Fruit fly (Drosophila melanogaster) whole organism, embryonic: ENCODE results near the gene Pvr.

Experiments used
- Adf1 ChIP-seq: fragments of 200-800 bp; sonication (Bioruptor generic); IDR thresholded peaks from 2 replicates; pipeline ENCODE4 v1.3.6; 2022; ENCODE audit warnings: missing biosample characterization, missing genetic modification characterization
- Atf6 ChIP-seq: fragments of 200-800 bp; sonication (Bioruptor generic); IDR thresholded peaks from 2 replicates; pipeline ENCODE4 v1.3.6; 2022; ENCODE audit warnings: missing biosample characterization, missing genetic modification characterization
- Bteb2 ChIP-seq: fragments of 200-800 bp; sonication (Bioruptor generic); optimal IDR thresholded peaks from 2 replicates; lab custom pipeline; 2016; ENCODE audit warnings: missing biosample characterization, missing genetic modification characterization
- CG10274 ChIP-seq: fragments of 200-800 bp; sonication (Bioruptor generic); optimal IDR thresholded peaks from 3 replicates; lab custom pipeline; 2017; ENCODE audit warnings: missing biosample characterization, mild to moderate bottlenecking, missing genetic modification characterization
- CG11456 ChIP-seq: fragments of 200-800 bp; sonication (Bioruptor generic); IDR thresholded peaks from 3 replicates; pipeline ENCODE4 v1.3.6; 2022; ENCODE audit warnings: missing biosample characterization, missing genetic modification characterization
- CG11504 ChIP-seq: fragments of 200-800 bp; sonication (Bioruptor generic); optimal IDR thresholded peaks from 3 replicates; lab custom pipeline; 2019; ENCODE audit warnings: missing biosample characterization, mild to moderate bottlenecking, missing genetic modification characterization, moderate library complexity
- CG14965 ChIP-seq: fragments of 200-800 bp; sonication (Bioruptor generic); optimal IDR thresholded peaks from 2 replicates; lab custom pipeline; 2016; ENCODE audit warnings: missing biosample characterization, missing genetic modification characterization, borderline replicate concordance
- CG15073 ChIP-seq: fragments of 200-800 bp; sonication (Bioruptor generic); optimal IDR thresholded peaks from 2 replicates; lab custom pipeline; 2016; ENCODE audit warnings: missing biosample characterization, missing genetic modification characterization
- CG15601 ChIP-seq: fragments of 200-800 bp; sonication (Bioruptor generic); optimal IDR thresholded peaks from 3 replicates; lab custom pipeline; 2019; ENCODE audit warnings: missing biosample characterization, mild to moderate bottlenecking, missing genetic modification characterization, moderate library complexity
- CG16813 ChIP-seq: fragments of 200-800 bp; sonication (Bioruptor generic); IDR thresholded peaks from 3 replicates; pipeline ENCODE4 v1.3.6; 2022; ENCODE audit warnings: missing biosample characterization, missing genetic modification characterization; ENCODE audit not compliant: partially characterized antibody
- CG17385 ChIP-seq: fragments of 200-800 bp; sonication (Bioruptor generic); optimal IDR thresholded peaks from 3 replicates; lab custom pipeline; 2018; ENCODE audit warnings: missing biosample characterization, mild to moderate bottlenecking, missing genetic modification characterization
- CG2875 ChIP-seq: fragments of 200-800 bp; sonication (Bioruptor generic); optimal IDR thresholded peaks from 2 replicates; lab custom pipeline; 2017; ENCODE audit warnings: missing biosample characterization, mild to moderate bottlenecking, missing genetic modification characterization, missing genetic modification reagents
- CG30403 ChIP-seq: fragments of 200-800 bp; sonication (Bioruptor generic); optimal IDR thresholded peaks from 3 replicates; lab custom pipeline; 2016; ENCODE audit warnings: missing biosample characterization, missing genetic modification characterization
- CG31224 ChIP-seq: fragments of 200-800 bp; sonication (Bioruptor generic); IDR thresholded peaks from 2 replicates; pipeline ENCODE4 v1.3.6; 2022; ENCODE audit warnings: missing biosample characterization, missing genetic modification characterization
- CG3163 ChIP-seq: fragments of 200-800 bp; sonication (Bioruptor generic); optimal IDR thresholded peaks from 3 replicates; lab custom pipeline; 2016; ENCODE audit warnings: missing biosample characterization, missing genetic modification characterization
- CG3407 ChIP-seq: fragments of 200-800 bp; sonication (Bioruptor generic); optimal IDR thresholded peaks from 2 replicates; lab custom pipeline; 2018; ENCODE audit warnings: missing biosample characterization, mild to moderate bottlenecking, missing genetic modification characterization
- CG8924 ChIP-seq: fragments of 200-800 bp; optimal IDR thresholded peaks from 3 replicates; lab custom pipeline; 2019; ENCODE audit warnings: missing biosample characterization, mild to moderate bottlenecking, missing genetic modification characterization, moderate library complexity
- CG9215 ChIP-seq: fragments of 200-800 bp; sonication (Bioruptor generic); IDR thresholded peaks from 2 replicates; pipeline ENCODE4 v1.3.6; 2022; ENCODE audit warnings: missing biosample characterization, missing genetic modification characterization
- Camta ChIP-seq: fragments of 200-800 bp; sonication (Bioruptor generic); optimal IDR thresholded peaks from 2 replicates; lab custom pipeline; 2016; ENCODE audit warnings: missing biosample characterization, missing genetic modification characterization
- Chrac-16 ChIP-seq: fragments of 200-800 bp; sonication (Bioruptor generic); optimal IDR thresholded peaks from 3 replicates; lab custom pipeline; 2016; ENCODE audit warnings: missing biosample characterization, missing genetic modification characterization
- Dfd ChIP-seq, 2 experiments: fragments of >200 bp; optimal IDR thresholded peaks; 2 replicates each; lab custom pipeline; 2017; ENCODE audit warnings: missing biosample characterization in 2 of 2, missing genetic modification characterization in 2 of 2
- Dip2 ChIP-seq: fragments of 200-800 bp; sonication (Bioruptor generic); IDR thresholded peaks from 2 replicates; pipeline ENCODE4 v1.3.6; 2022; ENCODE audit warnings: missing biosample characterization, missing genetic modification characterization
- Doc3 ChIP-seq: fragments of 200-800 bp; sonication (Bioruptor generic); IDR thresholded peaks from 3 replicates; pipeline ENCODE4 v1.3.6; 2022; ENCODE audit warnings: missing biosample characterization, missing genetic modification characterization; ENCODE audit not compliant: partially characterized antibody
- Eip74EF ChIP-seq, 2 experiments: fragments of 200-800 bp in 1 of 2; fragments of >200 bp in 1 of 2; sonication (Bioruptor generic) in 1 of 2; optimal IDR thresholded peaks; 2 replicates each; lab custom pipeline; 2017 to 2019; ENCODE audit warnings: missing biosample characterization in 2 of 2, missing genetic modification characterization in 2 of 2, mild to moderate bottlenecking in 1 of 2, moderate library complexity in 1 of 2
- Hr51 ChIP-seq, 2 experiments: fragments of 200-800 bp; sonication (Bioruptor generic); optimal IDR thresholded peaks; 2 replicates in 1 of 2; 3 replicates in 1 of 2; lab custom pipeline; 2016 to 2018; ENCODE audit warnings: missing biosample characterization in 2 of 2, missing genetic modification characterization in 2 of 2, mild to moderate bottlenecking in 1 of 2, moderate library complexity in 1 of 2
- Lpt ChIP-seq: fragments of >200 bp; optimal IDR thresholded peaks from 2 replicates; lab custom pipeline; 2018; ENCODE audit warnings: missing biosample characterization, missing genetic modification characterization
- Meics ChIP-seq: fragments of 200-800 bp; sonication (Bioruptor generic); optimal IDR thresholded peaks from 2 replicates; lab custom pipeline; 2017; ENCODE audit warnings: missing biosample characterization, mild to moderate bottlenecking, missing genetic modification characterization
- Myb ChIP-seq: fragments of 200-800 bp; sonication (Bioruptor generic); optimal IDR thresholded peaks from 2 replicates; lab custom pipeline; 2016; ENCODE audit warnings: missing biosample characterization, missing genetic modification characterization
- Ptx1 ChIP-seq: fragments of 200-800 bp; sonication (Bioruptor generic); IDR thresholded peaks from 2 replicates; pipeline ENCODE4 v1.3.6; 2022; ENCODE audit warnings: missing biosample characterization, missing genetic modification characterization
- Rx ChIP-seq: fragments of 200-800 bp; sonication (Bioruptor generic); IDR thresholded peaks from 2 replicates; pipeline ENCODE4 v1.3.6; 2022; ENCODE audit warnings: missing biosample characterization, missing genetic modification characterization
- YL-1 ChIP-seq: fragments of 200-800 bp; sonication (Bioruptor generic); optimal IDR thresholded peaks from 3 replicates; lab custom pipeline; 2017; ENCODE audit warnings: missing biosample characterization, mild to moderate bottlenecking, missing genetic modification characterization
- caup ChIP-seq: fragments of 200-800 bp; sonication (Bioruptor generic); optimal IDR thresholded peaks from 3 replicates; lab custom pipeline; 2017; ENCODE audit warnings: missing biosample characterization, mild to moderate bottlenecking, missing genetic modification characterization, moderate library complexity; ENCODE audit not compliant: severe bottlenecking
- corto ChIP-seq: fragments of 200-800 bp; sonication (Bioruptor generic); optimal IDR thresholded peaks from 2 replicates; lab custom pipeline; 2016; ENCODE audit warnings: missing biosample characterization, mild to moderate bottlenecking, missing genetic modification characterization, moderate library complexity
- crc ChIP-seq: fragments of 200-800 bp; sonication (Bioruptor generic); optimal IDR thresholded peaks from 2 replicates; lab custom pipeline; 2016; ENCODE audit warnings: missing biosample characterization, missing genetic modification characterization
- grau ChIP-seq: fragments of 200-800 bp; optimal IDR thresholded peaks from 3 replicates; lab custom pipeline; 2019; ENCODE audit warnings: missing biosample characterization, mild to moderate bottlenecking, missing genetic modification characterization, moderate library complexity
- gsb-n ChIP-seq: fragments of 200-800 bp; sonication (Bioruptor generic); optimal IDR thresholded peaks from 3 replicates; lab custom pipeline; 2018; ENCODE audit warnings: missing biosample characterization, mild to moderate bottlenecking, missing genetic modification characterization
- jing ChIP-seq: fragments of 200-800 bp; sonication (Bioruptor generic); optimal IDR thresholded peaks from 2 replicates; lab custom pipeline; 2018; ENCODE audit warnings: missing biosample characterization, mild to moderate bottlenecking, missing genetic modification characterization
- lilli ChIP-seq: fragments of 200-800 bp; sonication (Bioruptor generic); optimal IDR thresholded peaks from 3 replicates; lab custom pipeline; 2016; ENCODE audit warnings: missing biosample characterization, missing genetic modification characterization
- lov ChIP-seq, 2 experiments: fragments of 200-800 bp in 1 of 2; fragments of >200 bp in 1 of 2; sonication (Bioruptor generic) in 1 of 2; IDR thresholded peaks in 1 of 2; optimal IDR thresholded peaks in 1 of 2; 2 replicates in 1 of 2; 3 replicates in 1 of 2; pipeline versions ENCODE4 v1.3.6 to Lab custom; 2017 to 2022; ENCODE audit warnings: missing biosample characterization in 1 of 2, missing genetic modification characterization in 1 of 2
- maf-S ChIP-seq: fragments of 200-800 bp; sonication (Bioruptor generic); optimal IDR thresholded peaks from 2 replicates; lab custom pipeline; 2016; ENCODE audit warnings: missing biosample characterization, missing genetic modification characterization
- prd ChIP-seq, 3 experiments: fragments of >200 bp in 2 of 3; fragments of 200-800 bp in 1 of 3; sonication (Bioruptor generic) in 1 of 3; optimal IDR thresholded peaks in 2 of 3; IDR thresholded peaks in 1 of 3; 2 replicates in 2 of 3; 3 replicates in 1 of 3; pipeline versions ENCODE4 v1.3.6 to Lab custom; 2017 to 2022; ENCODE audit warnings: missing biosample characterization in 1 of 3, missing genetic modification characterization in 1 of 3
- salm ChIP-seq: fragments of 200-800 bp; sonication (Bioruptor generic); optimal IDR thresholded peaks from 2 replicates; lab custom pipeline; 2018; ENCODE audit warnings: missing biosample characterization, mild to moderate bottlenecking, missing genetic modification characterization
- sd ChIP-seq: fragments of 200-800 bp; sonication (Bioruptor generic); optimal IDR thresholded peaks from 3 replicates; lab custom pipeline; 2018; ENCODE audit warnings: missing biosample characterization, mild to moderate bottlenecking, missing genetic modification characterization, moderate library complexity
- sens-2 ChIP-seq: fragments of 200-800 bp; sonication (Bioruptor generic); IDR thresholded peaks from 2 replicates; pipeline ENCODE4 v1.3.6; 2022; ENCODE audit warnings: missing biosample characterization, missing genetic modification characterization
- stc ChIP-seq: fragments of 200-800 bp; sonication (Bioruptor generic); IDR thresholded peaks from 2 replicates; pipeline ENCODE4 v1.3.6; 2022; ENCODE audit warnings: missing biosample characterization, missing genetic modification characterization
- tin ChIP-seq: fragments of 200-800 bp; sonication (Bioruptor generic); optimal IDR thresholded peaks from 3 replicates; lab custom pipeline; 2016; ENCODE audit warnings: missing biosample characterization, missing genetic modification characterization
- trh ChIP-seq: fragments of 200-800 bp; sonication (Bioruptor generic); optimal IDR thresholded peaks from 2 replicates; lab custom pipeline; 2016; ENCODE audit warnings: missing biosample characterization, missing genetic modification characterization
- tup ChIP-seq: fragments of 200-800 bp; sonication (Bioruptor generic); optimal IDR thresholded peaks from 2 replicates; lab custom pipeline; 2016; ENCODE audit warnings: missing biosample characterization, mild to moderate bottlenecking, missing genetic modification characterization, moderate library complexity

Gene Pvr

dm6 chr2L:8277561-8278201, 38.0 kb upstream of the Pvr start (continued):
- TF ChIP-seq Bteb2 (GFP tag; lab: Kevin White, UChicago) = peak; percentile 93
- TF ChIP-seq tin (GFP tag; lab: Kevin White, UChicago) = peak; percentile 99
- no peak for TF ChIP-seq lov (optimal IDR thresholded peaks at IDR 0.05; lab: Kevin White, UChicago)
- peak; percentile 99 for TF ChIP-seq lov (GFP tag; IDR thresholded peaks at IDR 0.05; lab: Robert Waterston, UW)
- TF ChIP-seq caup (GFP tag; lab: Kevin White, UChicago) = peak; percentile 94
- no peak for TF ChIP-seq prd (optimal IDR thresholded peaks at IDR 0.05; lab: Kevin White, UChicago)
- peak; percentile 99 for TF ChIP-seq prd (GFP tag; IDR thresholded peaks at IDR 0.05; lab: Robert Waterston, UW)
- TF ChIP-seq CG11504 (tag; lab: Kevin White, UChicago) = peak; percentile 96
- peak; percentile 99 for TF ChIP-seq Ptx1 (GFP tag; lab: Robert Waterston, UW)
- no peak; the same call in 1 of the 2 replicates for TF ChIP-seq Dip2 (GFP tag; lab: Robert Waterston, UW)
- peak; percentile 98 for TF ChIP-seq trh
- peak; percentile 97 for TF ChIP-seq salm (tag; lab: Kevin White, UChicago)
- peak; percentile 99 for TF ChIP-seq CG2875 (GFP tag; lab: Kevin White, UChicago)
- peak; percentile 89 for TF ChIP-seq CG10274 (GFP tag; lab: Kevin White, UChicago)
- peak; percentile 56 for TF ChIP-seq Myb (GFP tag; lab: Kevin White, UChicago)
- peak; percentile 98 for TF ChIP-seq Chrac-16
- peak; percentile 96 to 99 for TF ChIP-seq Hr51 (GFP tag; optimal IDR thresholded peaks at IDR 0.05; lab: Kevin White, UChicago)
- peak; percentile 97 for TF ChIP-seq tup (GFP tag; lab: Kevin White, UChicago)
- TF ChIP-seq Lpt (GFP tag; lab: Kevin White, UChicago) = no peak
- peak; percentile 97 for TF ChIP-seq lilli (GFP tag; lab: Kevin White, UChicago)
- peak; percentile 99 for TF ChIP-seq gsb-n (tag; lab: Kevin White, UChicago)
- TF ChIP-seq CG17385 (GFP tag; lab: Kevin White, UChicago) = peak; percentile 96
- peak; percentile 95 for TF ChIP-seq Camta (GFP tag; lab: Kevin White, UChicago)
- peak; percentile 80 for TF ChIP-seq YL-1 (GFP tag; lab: Kevin White, UChicago)
- peak; percentile 93 for TF ChIP-seq CG9215 (GFP tag; lab: Robert Waterston, UW)
- TF ChIP-seq grau (tag; lab: Kevin White, UChicago) = peak; percentile 93
- peak; percentile 89 for TF ChIP-seq CG15073 (GFP tag; lab: Kevin White, UChicago)
- TF ChIP-seq Rx (GFP tag; lab: Robert Waterston, UW) = peak; percentile 97
- TF ChIP-seq CG8924 (tag; lab: Kevin White, UChicago) = peak; percentile 96
- peak; percentile 98 for TF ChIP-seq Atf6
- peak; percentile 99 for TF ChIP-seq CG30403
- TF ChIP-seq CG3407 (GFP tag; lab: Kevin White, UChicago) = peak; percentile 98
- TF ChIP-seq Doc3 (GFP tag; lab: Robert Waterston, UW) = no peak
- TF ChIP-seq corto (GFP tag; lab: Kevin White, UChicago) = peak; percentile 98
- peak; percentile 96 for TF ChIP-seq Meics (GFP tag; lab: Kevin White, UChicago)
- TF ChIP-seq CG14965 (GFP tag; lab: Kevin White, UChicago) = peak; percentile 68
- peak; percentile 86 for TF ChIP-seq maf-S (GFP tag; lab: Kevin White, UChicago)
- TF ChIP-seq CG3163 (GFP tag; lab: Kevin White, UChicago) = peak; percentile 91
- TF ChIP-seq sens-2 (GFP tag; lab: Robert Waterston, UW) = peak; percentile 98
- peak; percentile 83 for TF ChIP-seq crc
- TF ChIP-seq Dfd (GFP tag; optimal IDR thresholded peaks at IDR 0.05; lab: Kevin White, UChicago) = no peak
- TF ChIP-seq Eip74EF (GFP tag; optimal IDR thresholded peaks at IDR 0.05; lab: Kevin White, UChicago) = peak in 1 of 2 experiments; percentile 95
- TF ChIP-seq CG11456 (GFP tag; lab: Robert Waterston, UW) = peak; percentile 96
- peak; percentile 98 for TF ChIP-seq CG15601 (tag; lab: Kevin White, UChicago)
- peak; percentile 87 for TF ChIP-seq sd (tag; lab: Kevin White, UChicago)
- peak; percentile 99 for TF ChIP-seq stc (GFP tag; lab: Robert Waterston, UW)
- peak; percentile 79 for TF ChIP-seq Adf1
- TF ChIP-seq CG16813 = no peak
- TF ChIP-seq CG31224 (GFP tag; lab: Robert Waterston, UW) = peak; percentile 94
- peak; percentile 77 for TF ChIP-seq jing (GFP tag; lab: Kevin White, UChicago)
